Fruit fly (Drosophila melanogaster) whole organism, wandering third instar larva: ENCODE results near the gene CG14443.

ENCODE experiments used
- Abd-B ChIP-seq: fragments of >200 bp; optimal IDR thresholded peaks from 2 replicates; lab custom pipeline; 2017; ENCODE audit warnings: missing biosample characterization, missing genetic modification characterization
- CG32264 ChIP-seq: fragments of 200-800 bp; sonication (Bioruptor generic); optimal IDR thresholded peaks from 2 replicates; lab custom pipeline; 2016; ENCODE audit warnings: missing biosample characterization, missing genetic modification characterization
- CG9705 ChIP-seq: fragments of 200-800 bp; sonication (Bioruptor generic); optimal IDR thresholded peaks from 2 replicates; lab custom pipeline; 2018; ENCODE audit warnings: missing biosample characterization, mild to moderate bottlenecking, missing genetic modification characterization
- Dfd ChIP-seq: fragments of >200 bp; optimal IDR thresholded peaks from 2 replicates; lab custom pipeline; 2017; ENCODE audit warnings: missing biosample characterization, missing genetic modification characterization
- Dif ChIP-seq: fragments of 200-275, 200-300 bp; sonication (Bioruptor generic); optimal IDR thresholded peaks from 2 replicates; lab custom pipeline; 2018; ENCODE audit warnings: missing biosample characterization, missing genetic modification characterization; ENCODE audit not compliant: partially characterized antibody
- GATAd ChIP-seq: sonication (Bioruptor generic); optimal IDR thresholded peaks from 2 replicates; lab custom pipeline; 2016; ENCODE audit warnings: missing biosample characterization, missing genetic modification characterization
- HLH106 ChIP-seq: fragments of 200-800 bp; optimal IDR thresholded peaks from 3 replicates; lab custom pipeline; 2019; ENCODE audit warnings: missing biosample characterization, mild to moderate bottlenecking, missing genetic modification characterization, moderate library complexity
- Hnf4 ChIP-seq: fragments of 200-800 bp; sonication (Bioruptor generic); optimal IDR thresholded peaks from 2 replicates; lab custom pipeline; 2016; ENCODE audit warnings: missing biosample characterization, mild to moderate bottlenecking, missing genetic modification characterization
- Hr78 ChIP-seq: fragments of >200 bp; optimal IDR thresholded peaks from 2 replicates; lab custom pipeline; 2017; ENCODE audit warnings: missing biosample characterization, missing genetic modification characterization
- Jra ChIP-seq: sonication (Bioruptor generic); optimal IDR thresholded peaks from 2 replicates; lab custom pipeline; 2016; ENCODE audit warnings: missing biosample characterization, missing genetic modification characterization
- Mio ChIP-seq: sonication (Bioruptor generic); optimal IDR thresholded peaks from 2 replicates; lab custom pipeline; 2016; ENCODE audit warnings: missing biosample characterization, missing genetic modification characterization
- Myc ChIP-seq: fragments of >200 bp; optimal IDR thresholded peaks from 2 replicates; lab custom pipeline; 2017
- N ChIP-seq: fragments of >200 bp; optimal IDR thresholded peaks from 2 replicates; lab custom pipeline; 2018; ENCODE audit warnings: missing biosample characterization, missing external identifiers, missing genetic modification characterization
- OdsH ChIP-seq: fragments of 200-800 bp; sonication (Bioruptor generic); optimal IDR thresholded peaks from 2 replicates; lab custom pipeline; 2016; ENCODE audit warnings: missing biosample characterization, mild to moderate bottlenecking, missing genetic modification characterization
- Rel ChIP-seq, 2 experiments: fragments of 200-800 bp; sonication (Bioruptor generic) in 1 of 2; optimal IDR thresholded peaks; 2 replicates in 1 of 2; 3 replicates in 1 of 2; lab custom pipeline; 2016 to 2019; ENCODE audit warnings: mild to moderate bottlenecking in 2 of 2, missing biosample characterization in 2 of 2, missing genetic modification characterization in 2 of 2, moderate library complexity in 1 of 2
- Sp1 ChIP-seq: fragments of 200-800 bp; sonication (Bioruptor generic); optimal IDR thresholded peaks from 3 replicates; lab custom pipeline; 2019; ENCODE audit warnings: missing biosample characterization, mild to moderate bottlenecking, missing genetic modification characterization, moderate library complexity
- Vsx2 ChIP-seq: fragments of 200-300, 225-300 bp; sonication (Bioruptor generic); optimal IDR thresholded peaks from 2 replicates; lab custom pipeline; 2018; ENCODE audit warnings: missing biosample characterization, missing genetic modification characterization; ENCODE audit not compliant: partially characterized antibody
- brk ChIP-seq: fragments of 200-800 bp; sonication (Bioruptor generic); optimal IDR thresholded peaks from 2 replicates; lab custom pipeline; 2016; ENCODE audit warnings: missing biosample characterization, mild to moderate bottlenecking, missing genetic modification characterization
- dl ChIP-seq, 2 experiments: fragments of 175-275, 200-275 bp in 1 of 2; fragments of 200-275 bp in 1 of 2; sonication (Bioruptor generic); optimal IDR thresholded peaks; lab custom pipeline; 2018; ENCODE audit warnings: mild to moderate bottlenecking in 2 of 2, missing biosample characterization in 2 of 2, missing genetic modification characterization in 2 of 2, moderate library complexity in 2 of 2; ENCODE audit not compliant: partially characterized antibody in 2 of 2, insufficient read depth in 1 of 2
- dmrt93B ChIP-seq: fragments of 200-800 bp; sonication (Bioruptor generic); optimal IDR thresholded peaks from 2 replicates; lab custom pipeline; 2018; ENCODE audit warnings: missing biosample characterization, mild to moderate bottlenecking, missing genetic modification characterization
- dsf ChIP-seq: sonication (Bioruptor generic); optimal IDR thresholded peaks from 2 replicates; lab custom pipeline; 2016; ENCODE audit warnings: missing biosample characterization, missing genetic modification characterization, borderline replicate concordance
- ey ChIP-seq: fragments of 200-800 bp; sonication (Bioruptor generic); optimal IDR thresholded peaks from 2 replicates; lab custom pipeline; 2016; ENCODE audit warnings: missing biosample characterization, missing genetic modification characterization
- foxo ChIP-seq, 2 experiments: fragments of 200-800 bp; sonication (Bioruptor generic); optimal IDR thresholded peaks; 2 replicates in 1 of 2; 3 replicates in 1 of 2; lab custom pipeline; 2016 to 2017; ENCODE audit warnings: missing biosample characterization in 2 of 2, missing genetic modification characterization in 2 of 2
- fru ChIP-seq: fragments of 200-800 bp; sonication (Bioruptor generic); optimal IDR thresholded peaks from 3 replicates; lab custom pipeline; 2016; ENCODE audit warnings: missing biosample characterization, mild to moderate bottlenecking, missing genetic modification characterization
- h ChIP-seq: fragments of 200-800 bp; sonication (Bioruptor generic); optimal IDR thresholded peaks from 3 replicates; lab custom pipeline; 2016; ENCODE audit warnings: missing biosample characterization, mild to moderate bottlenecking, missing genetic modification characterization
- jim ChIP-seq: fragments of 175-275, 200-325 bp; sonication (Bioruptor generic); optimal IDR thresholded peaks from 2 replicates; lab custom pipeline; 2016; ENCODE audit warnings: missing biosample characterization, mild to moderate bottlenecking, missing genetic modification characterization
- lola ChIP-seq: fragments of >200 bp; optimal IDR thresholded peaks from 2 replicates; lab custom pipeline; 2017; ENCODE audit warnings: missing biosample characterization, missing genetic modification characterization
- pan ChIP-seq: fragments of >200 bp; optimal IDR thresholded peaks from 2 replicates; lab custom pipeline; 2017
- psq ChIP-seq: fragments of 200-800 bp; sonication (Bioruptor generic); optimal IDR thresholded peaks from 3 replicates; lab custom pipeline; 2017; ENCODE audit warnings: missing biosample characterization, mild to moderate bottlenecking, missing genetic modification characterization, moderate library complexity
- rgr ChIP-seq: fragments of 200-800 bp; sonication (Bioruptor generic); optimal IDR thresholded peaks from 3 replicates; lab custom pipeline; 2016; ENCODE audit warnings: missing biosample characterization, mild to moderate bottlenecking, missing genetic modification characterization
- sv ChIP-seq: fragments of 200-800 bp; sonication (Bioruptor generic); optimal IDR thresholded peaks from 3 replicates; lab custom pipeline; 2016; ENCODE audit warnings: missing biosample characterization, missing genetic modification characterization
- tai ChIP-seq: sonication (Bioruptor generic); optimal IDR thresholded peaks from 2 replicates; lab custom pipeline; 2016; ENCODE audit warnings: missing biosample characterization, missing genetic modification characterization
- usp ChIP-seq: fragments of >200 bp; optimal IDR thresholded peaks from 2 replicates; lab custom pipeline; 2017; ENCODE audit warnings: missing biosample characterization, missing genetic modification characterization
- woc ChIP-seq: sonication (Bioruptor generic); optimal IDR thresholded peaks from 2 replicates; lab custom pipeline; 2016; ENCODE audit warnings: missing biosample characterization, mild to moderate bottlenecking, missing genetic modification characterization

CG14443 gene

DNA sequence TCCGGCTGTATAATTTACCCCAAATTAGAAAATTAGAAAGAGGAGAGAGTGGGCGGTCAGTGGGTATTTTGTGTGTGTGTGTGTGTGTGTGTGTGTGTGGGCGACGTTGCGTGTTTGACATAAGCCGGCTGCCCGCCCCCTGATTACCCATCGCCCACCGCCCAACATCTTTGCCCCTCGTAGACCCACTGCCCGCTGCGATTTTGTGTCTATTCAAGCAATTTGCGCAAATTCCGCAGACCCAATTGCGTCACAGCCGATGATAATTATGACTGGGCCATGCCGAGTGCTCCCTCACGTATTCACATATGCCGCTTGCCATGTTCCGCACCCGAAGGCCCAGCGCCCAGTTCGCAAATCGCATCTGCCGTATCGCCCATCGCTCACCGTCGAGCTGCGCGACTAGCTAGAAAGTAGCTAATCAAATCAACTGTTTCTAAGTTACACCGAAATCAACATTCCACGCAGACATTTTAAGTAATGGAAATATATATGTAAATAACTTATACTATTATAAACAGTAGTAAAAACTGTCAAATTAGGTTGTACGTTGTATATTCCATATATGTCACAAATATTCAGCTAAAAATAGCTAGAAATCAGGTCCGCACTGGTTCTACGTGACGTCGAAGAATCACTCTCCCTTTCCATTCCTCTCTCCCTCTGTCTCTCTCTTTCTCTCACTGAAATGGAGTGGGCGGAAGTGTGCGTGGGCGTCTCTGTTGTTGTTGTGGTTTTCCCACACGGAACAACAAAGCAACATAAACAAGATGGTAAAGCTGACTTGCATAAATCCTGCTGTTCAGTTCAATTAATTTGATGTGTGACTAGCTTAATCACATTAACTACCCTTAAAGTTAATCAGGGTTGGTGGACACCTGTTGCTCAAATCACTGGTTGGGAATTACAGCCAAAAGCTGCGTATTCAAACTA is 23.1 kb downstream of the CG14443 start:
- TF ChIP-seq h (GFP tag; lab: Kevin White, UChicago) (peak; percentile 55), foxo (GFP tag; optimal IDR thresholded peaks at IDR 0.05; lab: Kevin White, UChicago) (peak in 1 of 2 experiments; percentile 44), OdsH (GFP tag; lab: Kevin White, UChicago) (peak; percentile 36), HLH106 (tag; lab: Kevin White, UChicago) (peak; percentile 64), brk (GFP tag; lab: Kevin White, UChicago) (peak; percentile 52), lola (GFP tag; lab: Kevin White, UChicago) (no peak), Mio (GFP tag; lab: Kevin White, UChicago) (no peak), pan (lab: Kevin White, UChicago) (no peak), CG9705 (GFP tag; lab: Kevin White, UChicago) (peak; percentile 33), Rel (GFP tag; optimal IDR thresholded peaks at IDR 0.05; lab: Kevin White, UChicago) (no peak), Rel (tag; optimal IDR thresholded peaks at IDR 0.05; lab: Kevin White, UChicago) (peak; percentile 28), Vsx2 (GFP tag; lab: Kevin White, UChicago) (no peak), Abd-B (GFP tag; lab: Kevin White, UChicago) (no peak), Sp1 (peak; percentile 69), woc (GFP tag; lab: Kevin White, UChicago) (peak; percentile 57), dsf (GFP tag; lab: Kevin White, UChicago) (no peak), Myc (lab: Kevin White, UChicago) (peak; percentile 96), Hnf4 (GFP tag; lab: Kevin White, UChicago) (peak; percentile 2), fru (GFP tag; lab: Kevin White, UChicago) (peak; percentile 52), psq (peak; percentile 17), rgr (peak; percentile 40), Dif (GFP tag; lab: Kevin White, UChicago) (peak; percentile 18)

DNA sequence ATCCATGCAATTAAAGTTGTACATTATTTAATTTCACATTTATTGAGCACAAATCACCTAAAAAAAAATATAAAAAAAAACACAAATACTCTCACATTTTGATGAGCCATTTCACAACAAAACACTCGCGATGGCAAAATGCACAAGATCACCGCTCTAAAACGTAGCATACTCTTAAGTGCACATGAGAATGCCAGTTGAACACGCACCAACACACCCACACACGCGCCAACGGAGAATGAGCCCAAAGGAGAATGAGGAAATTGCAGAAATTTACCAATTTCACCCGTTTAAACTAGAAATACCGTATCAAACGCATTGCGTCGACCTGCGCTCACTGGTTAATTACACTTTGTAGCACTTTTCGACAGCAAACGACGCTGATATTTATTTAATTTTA is 26.2 kb downstream of the CG14443 start:
- TF ChIP-seq lola (GFP tag; lab: Kevin White, UChicago) (no peak), Sp1 (no peak), ey (GFP tag; lab: Kevin White, UChicago) (no peak), sv (GFP tag; lab: Kevin White, UChicago) (no peak), brk (GFP tag; lab: Kevin White, UChicago) (no peak), Vsx2 (GFP tag; lab: Kevin White, UChicago) (no peak), fru (GFP tag; lab: Kevin White, UChicago) (no peak), psq (peak; percentile 53), N (GFP tag; lab: Kevin White, UChicago) (peak; percentile 52), dmrt93B (GFP tag; lab: Kevin White, UChicago) (no peak), usp (GFP tag; lab: Kevin White, UChicago) (no peak), CG32264 (GFP tag; lab: Kevin White, UChicago) (no peak), pan (lab: Kevin White, UChicago) (no peak), Dfd (GFP tag; lab: Kevin White, UChicago) (no peak), GATAd (GFP tag; lab: Kevin White, UChicago) (no peak), Myc (lab: Kevin White, UChicago) (no peak), tai (GFP tag; lab: Kevin White, UChicago) (no peak), Rel (GFP tag; optimal IDR thresholded peaks at IDR 0.05; lab: Kevin White, UChicago) (no peak), Rel (tag; optimal IDR thresholded peaks at IDR 0.05; lab: Kevin White, UChicago) (peak; percentile 1), HLH106 (tag; lab: Kevin White, UChicago) (no peak), h (GFP tag; lab: Kevin White, UChicago) (no peak), OdsH (GFP tag; lab: Kevin White, UChicago) (no peak), jim (GFP tag; lab: Kevin White, UChicago) (no peak), Hr78 (GFP tag; lab: Kevin White, UChicago) (no peak)

DNA sequence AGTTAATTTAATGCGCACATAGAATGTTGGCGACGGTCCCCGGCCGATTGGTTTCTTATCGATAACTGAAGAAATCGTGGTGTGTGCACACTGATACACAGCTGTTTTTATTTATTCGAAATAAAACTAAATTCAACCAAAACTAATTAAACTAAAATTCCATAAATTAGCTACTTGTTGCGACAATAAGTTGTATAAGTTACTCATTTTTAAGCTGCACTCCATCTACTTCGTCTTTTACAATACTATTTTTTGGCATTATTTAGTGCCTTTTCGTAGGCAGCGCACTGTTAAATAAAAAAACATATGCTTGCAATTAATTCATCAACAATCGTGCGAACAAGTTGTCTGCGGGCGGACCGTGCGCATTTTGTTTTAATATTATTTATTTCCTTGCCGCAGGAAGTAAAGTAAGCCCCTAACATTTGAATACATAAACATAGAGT is 27.7 kb downstream of the CG14443 start, which contains the start of the genes CG3224 and Ctr1A:
TSS of gene CG3224 (minus strand) at position 71 of the 446 bp plus-strand sequence.
TSS of gene Ctr1A (plus strand) at position 256 of the 446 bp plus-strand sequence.
- peak in 1 of 2 experiments; percentile 5 for TF ChIP-seq foxo (GFP tag; optimal IDR thresholded peaks at IDR 0.05; lab: Kevin White, UChicago)
- no peak for TF ChIP-seq sv (GFP tag; lab: Kevin White, UChicago)
- TF ChIP-seq brk (GFP tag; lab: Kevin White, UChicago) = peak; percentile 20
- TF ChIP-seq Rel (GFP tag; optimal IDR thresholded peaks at IDR 0.05; lab: Kevin White, UChicago) = no peak
- TF ChIP-seq Rel (tag; optimal IDR thresholded peaks at IDR 0.05; lab: Kevin White, UChicago) = no peak
- TF ChIP-seq Jra = peak; percentile 19
- peak; percentile 4 for TF ChIP-seq woc (GFP tag; lab: Kevin White, UChicago)
- peak; percentile 44 for TF ChIP-seq h (GFP tag; lab: Kevin White, UChicago)
- TF ChIP-seq Hnf4 (GFP tag; lab: Kevin White, UChicago) = peak; percentile 13
- peak; percentile 35 for TF ChIP-seq fru (GFP tag; lab: Kevin White, UChicago)
- TF ChIP-seq dl (GFP tag; optimal IDR thresholded peaks at IDR 0.05; lab: Kevin White, UChicago; ENCODE audit: insufficient read depth in 1 of 2, partially characterized antibody in 2 of 2) = no peak
- TF ChIP-seq N (GFP tag; lab: Kevin White, UChicago) = no peak
